Worm (Caenorhabditis elegans) whole organism, young adult: Measurements from ENCODE around the gene mig-5.

Source experiments
- B0261.1 ChIP-seq: sonication (generic microtip); optimal IDR thresholded peaks from 2 replicates; lab custom pipeline; 2016; ENCODE audit warnings: mild to moderate bottlenecking, missing genetic modification characterization, moderate library complexity, missing compliant biosample characterization
- C06A6.2 ChIP-seq: fragments of 200-800 bp; sonication (Bioruptor generic); conservative IDR thresholded peaks from 2 replicates; pipeline ENCODE4 v1.3.6; 2022; ENCODE audit warnings: missing genetic modification characterization, missing compliant biosample characterization
- F23B12.7 ChIP-seq: sonication (generic microtip); optimal IDR thresholded peaks from 2 replicates; lab custom pipeline; 2017; ENCODE audit warnings: missing genetic modification characterization, mild to moderate bottlenecking, missing compliant biosample characterization, antibody characterized with exemption, moderate library complexity; ENCODE audit not compliant: insufficient read depth
- F57A8.1 ChIP-seq: fragments of 200-800 bp; sonication (Bioruptor generic); optimal IDR thresholded peaks from 2 replicates; lab custom pipeline; 2018; ENCODE audit warnings: mild to moderate bottlenecking, missing genetic modification characterization, moderate library complexity, missing compliant biosample characterization
- K12H6.12 ChIP-seq: fragments of 200-800 bp; sonication (Bioruptor generic); optimal IDR thresholded peaks from 2 replicates; lab custom pipeline; 2018; ENCODE audit warnings: mild to moderate bottlenecking, missing genetic modification characterization, missing compliant biosample characterization
- T26A5.8 ChIP-seq: sonication (generic microtip); optimal IDR thresholded peaks from 2 replicates; lab custom pipeline; 2016; ENCODE audit warnings: missing genetic modification characterization, missing compliant biosample characterization
- Y95B8A.8 ChIP-seq: fragments of 200-800 bp; sonication (Bioruptor generic); IDR thresholded peaks from 2 replicates; pipeline ENCODE4 v1.3.6; 2022; ENCODE audit warnings: missing genetic modification reagents, missing genetic modification characterization, missing compliant biosample characterization
- ZK185.1 ChIP-seq: sonication (generic microtip); optimal IDR thresholded peaks from 2 replicates; lab custom pipeline; 2016; ENCODE audit warnings: mild to moderate bottlenecking, missing genetic modification characterization, missing compliant biosample characterization; ENCODE audit not compliant: poor library complexity, severe bottlenecking
- atf-7 ChIP-seq: sonication (generic microtip); optimal IDR thresholded peaks from 2 replicates; lab custom pipeline; 2017; ENCODE audit warnings: mild to moderate bottlenecking, missing genetic modification characterization, missing compliant biosample characterization
- athp-1 ChIP-seq: sonication (generic microtip); optimal IDR thresholded peaks from 2 replicates; lab custom pipeline; 2017; ENCODE audit warnings: mild to moderate bottlenecking, missing genetic modification characterization, missing compliant biosample characterization
- bed-1 ChIP-seq: fragments of 200-800 bp; sonication (Bioruptor generic); IDR thresholded peaks from 2 replicates; pipeline ENCODE4 v1.3.6; 2022; ENCODE audit warnings: missing genetic modification reagents, missing genetic modification characterization, missing compliant biosample characterization
- bed-2 ChIP-seq: fragments of 200-800 bp; sonication (Bioruptor generic); IDR thresholded peaks from 2 replicates; pipeline ENCODE4 v1.3.6; 2022; ENCODE audit warnings: missing genetic modification reagents, missing genetic modification characterization, missing compliant biosample characterization
- ceh-58 ChIP-seq: fragments of 200-800 bp; sonication (Bioruptor generic); IDR thresholded peaks from 2 replicates; pipeline ENCODE4 v1.3.6; 2022; ENCODE audit warnings: missing genetic modification characterization, missing compliant biosample characterization
- ceh-91 ChIP-seq: fragments of 200-800 bp; sonication (Bioruptor generic); IDR thresholded peaks from 2 replicates; pipeline ENCODE4 v1.3.6; 2022; ENCODE audit warnings: missing genetic modification reagents, missing genetic modification characterization, missing compliant biosample characterization
- dox-1 ChIP-seq: fragments of 200-800 bp; sonication (Bioruptor generic); IDR thresholded peaks from 2 replicates; pipeline ENCODE4 v1.3.6; 2022; ENCODE audit warnings: missing genetic modification reagents, missing genetic modification characterization, missing compliant biosample characterization
- ekl-4 ChIP-seq: fragments of 200-800 bp; sonication (Bioruptor generic); IDR thresholded peaks from 2 replicates; pipeline ENCODE4 v1.3.6; 2022; ENCODE audit warnings: missing genetic modification reagents, missing genetic modification characterization, missing compliant biosample characterization
- fkh-3 ChIP-seq: sonication (generic microtip); optimal IDR thresholded peaks from 2 replicates; lab custom pipeline; 2016; ENCODE audit warnings: mild to moderate bottlenecking, missing genetic modification characterization, missing compliant biosample characterization
- him-1 ChIP-seq: sonication (generic microtip); optimal IDR thresholded peaks from 2 replicates; lab custom pipeline; 2016; ENCODE audit warnings: missing genotype, missing genetic modification reagents, missing genetic modification characterization, missing compliant biosample characterization
- hlh-12 ChIP-seq: sonication (generic microtip); optimal IDR thresholded peaks from 2 replicates; lab custom pipeline; 2016; ENCODE audit warnings: missing genetic modification characterization, missing compliant biosample characterization
- hlh-26 ChIP-seq: fragments of 200-800 bp; sonication (Bioruptor generic); conservative IDR thresholded peaks from 2 replicates; pipeline ENCODE4 v1.3.6; 2022; ENCODE audit warnings: missing genetic modification reagents, missing genetic modification characterization, missing compliant biosample characterization
- hmg-1.2 ChIP-seq: fragments of 200-800 bp; sonication (Bioruptor generic); IDR thresholded peaks from 2 replicates; pipeline ENCODE4 v1.3.6; 2022; ENCODE audit warnings: missing genetic modification reagents, missing genetic modification characterization, missing compliant biosample characterization
- hrde-1 ChIP-seq: sonication (generic microtip); optimal IDR thresholded peaks from 2 replicates; lab custom pipeline; 2016; ENCODE audit warnings: missing genetic modification characterization, mild to moderate bottlenecking, missing compliant biosample characterization, moderate library complexity, missing genotype, missing genetic modification reagents, borderline replicate concordance
- let-526 ChIP-seq: fragments of 200-800 bp; sonication (Bioruptor generic); IDR thresholded peaks from 2 replicates; pipeline ENCODE4 v1.3.6; 2022; ENCODE audit warnings: missing genetic modification reagents, missing genetic modification characterization, missing compliant biosample characterization
- let-607 ChIP-seq, 2 experiments: fragments of 200-800 bp in 1 of 2; sonication (Bioruptor generic) in 1 of 2; sonication (generic microtip) in 1 of 2; optimal IDR thresholded peaks; 2 replicates each; lab custom pipeline; 2016 to 2018; ENCODE audit warnings: mild to moderate bottlenecking in 2 of 2, missing compliant biosample characterization in 2 of 2, missing genetic modification characterization in 2 of 2, moderate library complexity in 2 of 2, missing genotype in 1 of 2
- lsl-1 ChIP-seq: fragments of 200-800 bp; sonication (Bioruptor generic); optimal IDR thresholded peaks from 2 replicates; lab custom pipeline; 2018; ENCODE audit warnings: mild to moderate bottlenecking, missing genetic modification characterization, moderate library complexity, missing compliant biosample characterization
- lsy-27 ChIP-seq: sonication (generic microtip); optimal IDR thresholded peaks from 2 replicates; lab custom pipeline; 2017; ENCODE audit warnings: missing genetic modification characterization, mild to moderate bottlenecking, missing compliant biosample characterization, antibody characterized with exemption, missing genotype, borderline replicate concordance; ENCODE audit not compliant: insufficient read depth
- madf-10 ChIP-seq: sonication (generic microtip); optimal IDR thresholded peaks from 2 replicates; lab custom pipeline; 2016; ENCODE audit warnings: mild to moderate bottlenecking, missing genetic modification characterization, missing compliant biosample characterization
- mcd-1 ChIP-seq: fragments of 200-800 bp; sonication (Bioruptor generic); IDR thresholded peaks from 2 replicates; pipeline ENCODE4 v1.3.6; 2022; ENCODE audit warnings: missing genetic modification reagents, missing genetic modification characterization, missing compliant biosample characterization
- nfya-1 ChIP-seq: sonication (generic microtip); optimal IDR thresholded peaks from 2 replicates; lab custom pipeline; 2017; ENCODE audit warnings: antibody characterized with exemption, missing compliant biosample characterization, missing genetic modification characterization, borderline replicate concordance; ENCODE audit not compliant: insufficient read depth
- repo-1 ChIP-seq: sonication (generic microtip); optimal IDR thresholded peaks from 2 replicates; lab custom pipeline; 2017; ENCODE audit warnings: mild to moderate bottlenecking, missing genetic modification characterization, missing compliant biosample characterization
- rpc-1 ChIP-seq, 2 experiments: fragments of 150-350 bp in 1 of 2; sonication (generic microtip) in 1 of 2; optimal IDR thresholded peaks; 2 replicates each; lab custom pipeline; 2014 to 2018; ENCODE audit warnings: missing biosample characterization in 1 of 2, missing genetic modification characterization in 1 of 2, missing genetic modification reagents in 1 of 2, missing genotype in 1 of 2
- sdz-38 ChIP-seq: sonication (generic microtip); optimal IDR thresholded peaks from 2 replicates; lab custom pipeline; 2016; ENCODE audit warnings: missing genotype, missing genetic modification characterization, missing compliant biosample characterization
- snpc-3.4 ChIP-seq: sonication (generic microtip); optimal IDR thresholded peaks from 2 replicates; lab custom pipeline; 2017; ENCODE audit warnings: missing genetic modification characterization, mild to moderate bottlenecking, missing compliant biosample characterization, antibody characterized with exemption, moderate library complexity, missing genotype, missing genetic modification reagents
- tbp1 ChIP-seq: fragments of 200-800 bp; sonication (Bioruptor generic); optimal IDR thresholded peaks from 2 replicates; lab custom pipeline; 2018; ENCODE audit warnings: mild to moderate bottlenecking, missing genetic modification characterization, missing compliant biosample characterization
- tlf-1 ChIP-seq: fragments of 200-800 bp; sonication (Bioruptor generic); optimal IDR thresholded peaks from 2 replicates; lab custom pipeline; 2018; ENCODE audit warnings: mild to moderate bottlenecking, missing genetic modification characterization, missing compliant biosample characterization
- unc-130 ChIP-seq: sonication (generic microtip); optimal IDR thresholded peaks from 2 replicates; lab custom pipeline; 2016; ENCODE audit warnings: missing genetic modification reagents, missing genetic modification characterization, missing compliant biosample characterization
- xnd-1 ChIP-seq: sonication (generic microtip); optimal IDR thresholded peaks from 2 replicates; lab custom pipeline; 2016; ENCODE audit warnings: missing genotype, missing genetic modification reagents, missing genetic modification characterization, missing compliant biosample characterization
- zfh-2 ChIP-seq: fragments of 200-800 bp; sonication (Bioruptor generic); conservative IDR thresholded peaks from 2 replicates; pipeline ENCODE4 v1.3.6; 2022; ENCODE audit warnings: missing genetic modification reagents, missing genetic modification characterization, missing compliant biosample characterization
- ztf-22 ChIP-seq: fragments of 200-800 bp; sonication (Bioruptor generic); optimal IDR thresholded peaks from 2 replicates; lab custom pipeline; 2018; ENCODE audit warnings: mild to moderate bottlenecking, missing genetic modification characterization, moderate library complexity, missing compliant biosample characterization
- ztf-26 ChIP-seq: sonication (generic microtip); optimal IDR thresholded peaks from 2 replicates; lab custom pipeline; 2017; ENCODE audit warnings: missing genetic modification characterization, missing compliant biosample characterization

The mig-5 gene

DNA sequence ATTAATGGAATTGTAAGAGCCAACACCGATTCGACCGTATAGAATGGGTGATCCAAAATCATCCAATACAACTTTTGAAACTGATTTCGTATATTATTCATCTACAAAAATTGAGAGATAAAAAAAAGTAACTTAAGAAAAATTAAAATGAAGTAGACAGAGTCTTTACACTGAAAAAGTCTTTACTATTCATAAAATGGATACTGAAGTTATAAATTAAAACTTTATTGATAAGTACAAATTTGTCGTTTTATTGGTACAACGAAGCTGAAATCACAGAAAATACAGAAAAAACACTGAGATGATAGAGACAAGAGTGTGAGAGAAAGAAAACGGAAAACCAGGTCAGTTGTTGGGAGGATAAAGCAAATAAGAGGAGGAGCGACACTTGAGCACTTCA, 29.5 kb upstream of the mig-5 start, which contains the start of gene M110.10:
M110.10 (minus strand) TSS at position 101 of the 400 bp plus-strand sequence.
- no peak for TF ChIP-seq bed-1 (GFP tag; lab: Robert Waterston, UW)
- no peak for TF ChIP-seq him-1 (tag; lab: Kevin White, UChicago)
- TF ChIP-seq tlf-1 (GFP tag; lab: Kevin White, UChicago): no peak
- TF ChIP-seq Y95B8A.8 (GFP tag; lab: Robert Waterston, UW): no peak
- no peak for TF ChIP-seq ztf-26 (tag; lab: Kevin White, UChicago)
- TF ChIP-seq hrde-1 (tag; lab: Kevin White, UChicago): no peak
- no peak for TF ChIP-seq let-607 (tag; optimal IDR thresholded peaks at IDR 0.05; lab: Kevin White, UChicago)
- no peak for TF ChIP-seq ekl-4 (GFP tag; lab: Robert Waterston, UW)
- TF ChIP-seq zfh-2 (GFP tag; lab: Robert Waterston, UW): no peak
- no peak for TF ChIP-seq ZK185.1 (tag; lab: Kevin White, UChicago)
- TF ChIP-seq mcd-1: no peak
- TF ChIP-seq hlh-26 (GFP tag; lab: Robert Waterston, UW): no peak
- no peak for TF ChIP-seq dox-1

DNA sequence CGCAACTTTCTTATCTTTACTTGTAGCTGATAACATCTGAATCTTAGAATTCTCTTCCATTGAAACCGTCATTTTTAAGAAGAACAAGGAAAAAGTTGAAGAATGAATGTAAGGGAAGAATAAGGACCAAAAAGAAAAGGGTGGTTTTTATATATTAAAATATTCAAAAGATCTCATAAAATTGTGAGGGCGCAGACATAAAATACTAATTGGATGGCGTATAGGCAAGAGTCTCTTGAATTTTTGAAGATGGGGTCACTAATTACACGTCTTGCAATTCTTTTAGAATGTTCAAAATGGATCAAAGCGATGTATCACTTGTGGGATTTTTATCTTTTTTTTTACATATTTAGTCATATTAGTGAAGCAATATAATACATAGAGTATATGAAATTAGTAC, 27.9 kb upstream of the mig-5 start, which contains the start of gene twk-3:
twk-3 (minus strand) TSS at position 101 of the 400 bp plus-strand sequence.
- TF ChIP-seq F57A8.1 (GFP tag; lab: Kevin White, UChicago) (no peak), let-526 (GFP tag; lab: Robert Waterston, UW) (no peak), B0261.1 (tag; lab: Kevin White, UChicago) (no peak), ceh-58 (GFP tag; lab: Robert Waterston, UW) (no peak), nfya-1 (tag; lab: Kevin White, UChicago) (no peak), athp-1 (tag; lab: Kevin White, UChicago) (no peak), lsy-27 (tag; lab: Kevin White, UChicago) (no peak), ztf-22 (GFP tag; lab: Kevin White, UChicago) (no peak), hlh-12 (tag; lab: Kevin White, UChicago) (no peak), bed-2 (no peak), dox-1 (no peak), unc-130 (GFP tag; lab: Kevin White, UChicago) (no peak), sdz-38 (tag; lab: Kevin White, UChicago) (no peak), F23B12.7 (tag; lab: Kevin White, UChicago) (no peak), atf-7 (tag; lab: Kevin White, UChicago) (no peak), madf-10 (tag; lab: Kevin White, UChicago) (no peak)

DNA sequence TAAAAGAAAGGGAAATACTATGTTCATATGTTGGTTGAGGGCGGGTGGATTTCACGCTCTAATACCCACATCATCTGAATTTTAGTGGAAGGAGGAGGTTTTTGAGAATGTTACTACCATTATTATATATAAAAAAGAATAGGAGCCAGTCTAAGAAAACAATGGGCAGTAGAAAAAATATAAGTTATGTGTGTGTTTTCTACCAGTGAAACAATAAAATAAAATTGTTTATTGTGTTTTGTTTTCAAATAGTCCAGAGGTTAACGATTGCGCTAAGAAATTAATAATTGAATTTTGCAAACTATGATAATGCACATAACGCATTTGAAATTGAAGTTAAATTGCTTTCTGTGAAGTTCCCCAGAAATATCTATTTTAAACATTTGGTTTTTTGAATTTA, 24.7 kb upstream of the mig-5 start, which contains the start of gene M110.8:
M110.8 (minus strand) TSS at position 101 of the 400 bp plus-strand sequence.
- no peak for TF ChIP-seq K12H6.12 (tag; lab: Kevin White, UChicago)
- no peak for TF ChIP-seq hmg-1.2 (GFP tag; lab: Robert Waterston, UW)
- no peak for TF ChIP-seq T26A5.8 (tag; lab: Kevin White, UChicago)
- no peak for TF ChIP-seq snpc-3.4 (tag; lab: Kevin White, UChicago)
- no peak for TF ChIP-seq repo-1 (tag; lab: Kevin White, UChicago)
- no peak for TF ChIP-seq lsy-27 (tag; lab: Kevin White, UChicago)
- TF ChIP-seq fkh-3 (tag; lab: Kevin White, UChicago): no peak
- TF ChIP-seq zfh-2 (GFP tag; lab: Robert Waterston, UW): no peak
- no peak for TF ChIP-seq tbp1 (GFP tag; lab: Kevin White, UChicago)
- TF ChIP-seq C06A6.2 (GFP tag; lab: Robert Waterston, UW): no peak
- TF ChIP-seq ceh-58 (GFP tag; lab: Robert Waterston, UW): no peak
- no peak for TF ChIP-seq lsl-1 (GFP tag; lab: Kevin White, UChicago)
- no peak for TF ChIP-seq xnd-1 (tag; lab: Kevin White, UChicago)
- TF ChIP-seq ceh-91: no peak
- TF ChIP-seq rpc-1 (optimal IDR thresholded peaks at IDR 0.05; lab: Kevin White, UChicago): no peak
- no peak for TF ChIP-seq rpc-1 (tag; optimal IDR thresholded peaks at IDR 0.05; lab: Kevin White, UChicago)
- TF ChIP-seq, all 124 proteins: peak for 0
